Worm (Caenorhabditis elegans) whole organism, late embryonic: Measurements from ENCODE around the gene twk-49.

ENCODE experiments used
- F13H6.1 ChIP-seq: sonication (generic microtip); optimal IDR thresholded peaks from 2 replicates; lab custom pipeline; 2016; ENCODE audit warnings: missing genetic modification characterization, missing compliant biosample characterization
- Y22D7AL.16 ChIP-seq: sonication (generic microtip); optimal IDR thresholded peaks from 2 replicates; lab custom pipeline; 2016; ENCODE audit warnings: missing genetic modification characterization, missing compliant biosample characterization
- ahr-1 ChIP-seq: sonication (generic microtip); optimal IDR thresholded peaks from 2 replicates; lab custom pipeline; 2016; ENCODE audit warnings: missing genetic modification characterization, missing compliant biosample characterization
- ceh-14 ChIP-seq: sonication (generic microtip); optimal IDR thresholded peaks from 2 replicates; lab custom pipeline; 2016; ENCODE audit warnings: missing genotype, missing genetic modification characterization, missing compliant biosample characterization
- ceh-18 ChIP-seq: sonication (generic microtip); optimal IDR thresholded peaks from 2 replicates; lab custom pipeline; 2016; ENCODE audit warnings: missing genetic modification characterization, missing compliant biosample characterization
- ceh-19 ChIP-seq: fragments of 200-800 bp; sonication (Bioruptor generic); optimal IDR thresholded peaks from 2 replicates; lab custom pipeline; 2018; ENCODE audit warnings: mild to moderate bottlenecking, missing genetic modification characterization, missing compliant biosample characterization
- ceh-2 ChIP-seq: sonication (generic microtip); optimal IDR thresholded peaks from 2 replicates; lab custom pipeline; 2016; ENCODE audit warnings: missing genotype, missing genetic modification characterization, missing compliant biosample characterization
- ceh-22 ChIP-seq: sonication (generic microtip); optimal IDR thresholded peaks from 2 replicates; lab custom pipeline; 2017; ENCODE audit warnings: missing biosample characterization, missing genetic modification characterization
- ceh-30 ChIP-seq: fragments of 150-350 bp; optimal IDR thresholded peaks from 2 replicates; lab custom pipeline; 2014; ENCODE audit warnings: missing biosample characterization, missing genetic modification characterization
- ceh-31 ChIP-seq: sonication (generic microtip); optimal IDR thresholded peaks from 2 replicates; lab custom pipeline; 2016; ENCODE audit warnings: missing genetic modification characterization, missing compliant biosample characterization
- ceh-34 ChIP-seq: sonication (generic microtip); optimal IDR thresholded peaks from 2 replicates; lab custom pipeline; 2016; ENCODE audit warnings: mild to moderate bottlenecking, missing genetic modification characterization, missing compliant biosample characterization
- ceh-48 ChIP-seq: sonication (generic microtip); optimal IDR thresholded peaks from 2 replicates; lab custom pipeline; 2016; ENCODE audit warnings: missing genetic modification characterization, inconsistent platforms, missing compliant biosample characterization
- ceh-6 ChIP-seq: fragments of 200-800 bp; sonication (Bioruptor generic); optimal IDR thresholded peaks from 2 replicates; lab custom pipeline; 2018; ENCODE audit warnings: mild to moderate bottlenecking, missing genetic modification characterization, missing compliant biosample characterization
- ceh-9 ChIP-seq: sonication (generic microtip); optimal IDR thresholded peaks from 2 replicates; lab custom pipeline; 2016; ENCODE audit warnings: mild to moderate bottlenecking, missing genetic modification characterization, inconsistent platforms, missing compliant biosample characterization
- elt-2 ChIP-seq: sonication (generic microtip); optimal IDR thresholded peaks from 2 replicates; lab custom pipeline; 2016; ENCODE audit warnings: missing genetic modification reagents, missing genetic modification characterization, missing compliant biosample characterization
- elt-4 ChIP-seq: sonication (generic microtip); optimal IDR thresholded peaks from 2 replicates; lab custom pipeline; 2016; ENCODE audit warnings: missing genetic modification characterization, missing compliant biosample characterization
- fkh-10 ChIP-seq: fragments of 150-350 bp; optimal IDR thresholded peaks from 2 replicates; lab custom pipeline; 2014; ENCODE audit warnings: missing biosample characterization, missing genetic modification reagents, missing genetic modification characterization
- gmeb-2 ChIP-seq: sonication (generic microtip); optimal IDR thresholded peaks from 2 replicates; lab custom pipeline; 2016; ENCODE audit warnings: missing genetic modification characterization, inconsistent platforms, missing compliant biosample characterization
- hlh-13 ChIP-seq: fragments of 200-800 bp; sonication (Bioruptor generic); optimal IDR thresholded peaks from 2 replicates; lab custom pipeline; 2018; ENCODE audit warnings: mild to moderate bottlenecking, missing genetic modification characterization, missing compliant biosample characterization
- hlh-30 ChIP-seq: sonication (generic microtip); optimal IDR thresholded peaks from 2 replicates; lab custom pipeline; 2017; ENCODE audit warnings: antibody characterized with exemption, missing genetic modification characterization, missing compliant biosample characterization; ENCODE audit not compliant: insufficient read depth
- hlh-6 ChIP-seq: sonication (generic microtip); optimal IDR thresholded peaks from 2 replicates; lab custom pipeline; 2016; ENCODE audit warnings: missing genotype, missing genetic modification characterization, missing compliant biosample characterization
- hlh-8 ChIP-seq: sonication (generic microtip); optimal IDR thresholded peaks from 2 replicates; lab custom pipeline; 2016; ENCODE audit warnings: missing genotype, missing genetic modification characterization, missing compliant biosample characterization
- madf-2 ChIP-seq: sonication (generic microtip); optimal IDR thresholded peaks from 2 replicates; lab custom pipeline; 2017; ENCODE audit warnings: missing genetic modification characterization, missing compliant biosample characterization
- mec-3 ChIP-seq: sonication (generic microtip); optimal IDR thresholded peaks from 2 replicates; lab custom pipeline; 2016; ENCODE audit warnings: borderline replicate concordance, missing genetic modification characterization, missing compliant biosample characterization
- nfya-1 ChIP-seq: sonication (generic microtip); optimal IDR thresholded peaks from 2 replicates; lab custom pipeline; 2017; ENCODE audit warnings: missing genetic modification characterization, mild to moderate bottlenecking, missing compliant biosample characterization, antibody characterized with exemption, moderate library complexity
- nhr-232 ChIP-seq: sonication (generic microtip); optimal IDR thresholded peaks from 2 replicates; lab custom pipeline; 2016; ENCODE audit warnings: missing genetic modification characterization, missing compliant biosample characterization
- odd-2 ChIP-seq: sonication (generic microtip); optimal IDR thresholded peaks from 2 replicates; lab custom pipeline; 2017; ENCODE audit warnings: antibody characterized with exemption, mild to moderate bottlenecking, missing genetic modification characterization, missing compliant biosample characterization
- pag-3 ChIP-seq: sonication (generic microtip); optimal IDR thresholded peaks from 2 replicates; lab custom pipeline; 2016; ENCODE audit warnings: missing compliant biosample characterization, missing genetic modification characterization, borderline replicate concordance
- pat-9 ChIP-seq: fragments of 200-800 bp; sonication (Bioruptor generic); optimal IDR thresholded peaks from 2 replicates; lab custom pipeline; 2018; ENCODE audit warnings: mild to moderate bottlenecking, missing genetic modification characterization, moderate library complexity, missing compliant biosample characterization
- ref-2 ChIP-seq: sonication (generic microtip); optimal IDR thresholded peaks from 2 replicates; lab custom pipeline; 2016; ENCODE audit warnings: missing genetic modification characterization, missing compliant biosample characterization
- sdc-2 ChIP-seq: sonication (generic microtip); optimal IDR thresholded peaks from 2 replicates; lab custom pipeline; 2016; ENCODE audit warnings: missing genotype, missing genetic modification characterization, missing compliant biosample characterization
- sox-2 ChIP-seq: fragments of 200-800 bp; sonication (Bioruptor generic); IDR thresholded peaks from 2 replicates; pipeline ENCODE4 v1.3.6; 2022; ENCODE audit warnings: missing genetic modification reagents, missing genetic modification characterization, missing compliant biosample characterization
- ttx-3 ChIP-seq: sonication (generic microtip); optimal IDR thresholded peaks from 2 replicates; lab custom pipeline; 2016; ENCODE audit warnings: missing genetic modification reagents, missing genetic modification characterization, missing compliant biosample characterization
- unc-42 ChIP-seq: sonication (generic microtip); optimal IDR thresholded peaks from 2 replicates; lab custom pipeline; 2016; ENCODE audit warnings: missing genotype, missing genetic modification characterization, missing compliant biosample characterization
- unc-86 ChIP-seq: sonication (generic microtip); optimal IDR thresholded peaks from 2 replicates; lab custom pipeline; 2016; ENCODE audit warnings: missing genetic modification characterization, missing compliant biosample characterization
- zip-5 ChIP-seq: sonication (generic microtip); optimal IDR thresholded peaks from 2 replicates; lab custom pipeline; 2016; ENCODE audit warnings: missing genetic modification characterization, missing compliant biosample characterization
- ztf-16 ChIP-seq: sonication (generic microtip); optimal IDR thresholded peaks from 2 replicates; lab custom pipeline; 2017; ENCODE audit warnings: missing genetic modification characterization, missing compliant biosample characterization

The twk-49 gene

ce11 chrII:6454671-6455070 lies 44.3 kb downstream of the twk-49 start, which contains the start of gene aptf-1:
TSS of gene aptf-1 (plus strand) at chrII:6454971.
- TF ChIP-seq sdc-2 (tag; lab: Kevin White, UChicago) (no peak), sox-2 (GFP tag; lab: Robert Waterston, UW) (no peak), ref-2 (tag; lab: Kevin White, UChicago) (no peak), madf-2 (tag; lab: Kevin White, UChicago) (no peak), pat-9 (tag; lab: Kevin White, UChicago) (no peak), ceh-2 (tag; lab: Kevin White, UChicago) (no peak), gmeb-2 (tag; lab: Kevin White, UChicago) (no peak), nhr-232 (tag; lab: Kevin White, UChicago) (no peak), ceh-22 (tag; lab: Kevin White, UChicago) (no peak), odd-2 (no peak), Y22D7AL.16 (tag; lab: Kevin White, UChicago) (no peak), pag-3 (tag; lab: Kevin White, UChicago) (no peak), mec-3 (tag; lab: Kevin White, UChicago) (no peak), unc-86 (tag; lab: Kevin White, UChicago) (no peak), fkh-10 (GFP tag; lab: Kevin White, UChicago) (no peak)

ce11 chrII:6453341-6453806 lies 45.6 kb downstream of the twk-49 start, which contains the start of gene atg-16.2:
TSS of gene atg-16.2 (minus strand) at chrII:6453391.
- TF ChIP-seq ceh-18 (tag; lab: Kevin White, UChicago) (no peak), ahr-1 (tag; lab: Kevin White, UChicago) (no peak), ceh-48 (tag; lab: Kevin White, UChicago) (peak; percentile 13), hlh-30 (peak; percentile 60), fkh-10 (GFP tag; lab: Kevin White, UChicago) (no peak), hlh-8 (tag; lab: Kevin White, UChicago) (peak; percentile 21), ceh-31 (peak; percentile 62), ceh-14 (peak; percentile 11), unc-42 (tag; lab: Kevin White, UChicago) (peak; percentile 90), ceh-19 (no peak), ttx-3 (tag; lab: Kevin White, UChicago) (no peak), elt-2 (tag; lab: Kevin White, UChicago) (no peak), nfya-1 (tag; lab: Kevin White, UChicago) (peak; percentile 37)

- TF ChIP-seq hlh-6 (tag; lab: Kevin White, UChicago), result no peak
- TF ChIP-seq zip-5 (tag; lab: Kevin White, UChicago), result no peak
- TF ChIP-seq ztf-16 (tag; lab: Kevin White, UChicago), result no peak
- TF ChIP-seq pag-3 (tag; lab: Kevin White, UChicago), result no peak
- TF ChIP-seq, all 69 proteins: peak for 0
These were observed 49.3 kb downstream of the twk-49 start, which contains the start of gene nhr-22 for ce11 chrII:6449656-6450055. TSS of gene nhr-22 (minus strand) at chrII:6449792.

- TF ChIP-seq ceh-6 (GFP tag; lab: Kevin White, UChicago) (no peak), odd-2 (no peak), nfya-1 (tag; lab: Kevin White, UChicago) (no peak), hlh-13 (no peak), ceh-48 (tag; lab: Kevin White, UChicago) (no peak), sox-2 (GFP tag; lab: Robert Waterston, UW) (no peak), elt-4 (tag; lab: Kevin White, UChicago) (no peak), ceh-34 (no peak), ceh-30 (tag; lab: Kevin White, UChicago) (no peak), ceh-9 (tag; lab: Kevin White, UChicago) (no peak), unc-86 (tag; lab: Kevin White, UChicago) (no peak), elt-2 (tag; lab: Kevin White, UChicago) (no peak), Y22D7AL.16 (tag; lab: Kevin White, UChicago) (no peak), F13H6.1 (no peak), hlh-30 (no peak)
These were observed 50.3 kb downstream of the twk-49 start for ce11 chrII:6448656-6449055.
